Fruit fly (Drosophila melanogaster): ENCODE data around the gene daed.

Gene daed

DNA sequence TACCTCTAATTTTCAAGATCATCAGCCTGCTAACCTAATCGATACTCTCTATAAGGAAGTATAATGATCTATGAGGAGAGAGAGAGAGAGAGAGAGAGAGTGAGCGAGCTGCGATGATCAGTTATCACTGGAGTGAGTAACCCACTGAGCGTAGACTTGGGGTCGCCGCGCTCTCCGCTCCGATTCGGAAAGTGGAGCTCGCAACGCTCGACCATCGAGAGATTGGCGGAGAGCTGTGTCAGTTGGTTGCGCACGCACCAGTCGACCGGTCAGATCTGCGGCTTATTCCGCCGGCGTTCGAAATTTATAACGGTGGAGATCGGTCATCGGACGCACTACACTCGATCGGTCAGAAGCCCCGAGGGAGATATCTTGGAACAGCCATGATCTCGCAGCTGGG is 26.0 kb upstream of the daed start, which contains the start of gene CG4267 (continued):
- TF ChIP-seq CG3407 (GFP tag; optimal IDR thresholded peaks at IDR 0.05) (no peak), Deaf1 (tag; optimal IDR thresholded peaks at IDR 0.05) (peak; percentile 60), sna (GFP tag; IDR thresholded peaks at IDR 0.05; ENCODE audit: partially characterized antibody) (peak; percentile 50; the same call in 1 of the 2 replicates), mld (GFP tag; IDR thresholded peaks at IDR 0.05; ENCODE audit: partially characterized antibody) (no peak), B-H2 (GFP tag; optimal IDR thresholded peaks at IDR 0.05) (no peak), sob (GFP tag; IDR thresholded peaks at IDR 0.05) (0 out of 2 replicates have a peak, but pooled peaks have one; percentile 19), CG30431 (GFP tag; optimal IDR thresholded peaks at IDR 0.05) (no peak), zen2 (GFP tag; IDR thresholded peaks at IDR 0.05; ENCODE audit: partially characterized antibody) (peak; percentile 67; the same call in 2 of the 3 replicates), ash1 (GFP tag; optimal IDR thresholded peaks at IDR 0.05) (no peak), psq (GFP tag; optimal IDR thresholded peaks at IDR 0.05) (no peak), ara (GFP tag; IDR thresholded peaks at IDR 0.05) (no peak), chm (GFP tag; IDR thresholded peaks at IDR 0.05) (peak; percentile 60), Hey (tag; optimal IDR thresholded peaks at IDR 0.05) (no peak), gt (GFP tag; IDR thresholded peaks at IDR 0.05) (no peak), Dfd (GFP tag; optimal IDR thresholded peaks at IDR 0.05) (no peak), CG7372 (GFP tag; IDR thresholded peaks at IDR 0.05) (no peak), pnt (GFP tag; optimal IDR thresholded peaks at IDR 0.05) (no peak), CG4424 (GFP tag; optimal IDR thresholded peaks at IDR 0.05) (no peak), ci (GFP tag; IDR thresholded peaks at IDR 0.05) (peak; percentile 52; the same call in 1 of the 3 replicates), onecut (GFP tag; IDR thresholded peaks at IDR 0.05) (0 out of 2 replicates have a peak, but pooled peaks have one; percentile 9), Trl (optimal IDR thresholded peaks at IDR 0.05) (peak; percentile 90 to 93), Trl (GFP tag; optimal IDR thresholded peaks at IDR 0.05) (no peak), CG11247 (GFP tag; IDR thresholded peaks at IDR 0.05) (peak; percentile 6; the same call in 1 of the 2 replicates), gfzf (GFP tag; optimal IDR thresholded peaks at IDR 0.05) (no peak), so (GFP tag; IDR thresholded peaks at IDR 0.05) (peak; percentile 19; the same call in 1 of the 3 replicates), yki (optimal IDR thresholded peaks at IDR 0.05) (peak; percentile 87), lmd (GFP tag; IDR thresholded peaks at IDR 0.05) (0 out of 2 replicates have a peak, but pooled peaks have one; percentile 10), CG4854 (GFP tag; optimal IDR thresholded peaks at IDR 0.05) (no peak), pum (GFP tag; optimal IDR thresholded peaks at IDR 0.05) (no peak), pan (optimal IDR thresholded peaks at IDR 0.05) (no peak), pan (GFP tag; optimal IDR thresholded peaks at IDR 0.05 in 1 of 2, IDR thresholded peaks at IDR 0.05 in 1 of 2) (peak in 1 of 2 experiments; percentile 10), stwl (tag; optimal IDR thresholded peaks at IDR 0.05) (no peak), Dbx (GFP tag; IDR thresholded peaks at IDR 0.05) (peak; percentile 27; the same call in 1 of the 3 replicates), Doc3 (GFP tag; IDR thresholded peaks at IDR 0.05; ENCODE audit: partially characterized antibody) (peak; percentile 32; the same call in 1 of the 3 replicates), CG34224 (GFP tag; IDR thresholded peaks at IDR 0.05; ENCODE audit: partially characterized antibody) (peak; percentile 68), vvl (GFP tag; IDR thresholded peaks at IDR 0.05) (peak; percentile 40; the same call in 1 of the 2 replicates), Atf6 (GFP tag; IDR thresholded peaks at IDR 0.05) (no peak), Rfx (GFP tag; IDR thresholded peaks at IDR 0.05) (peak; percentile 32; the same call in 1 of the 2 replicates), luna (GFP tag; optimal IDR thresholded peaks at IDR 0.05) (no peak), zfh1 (GFP tag; IDR thresholded peaks at IDR 0.05) (0 out of 3 replicates have a peak, but pooled peaks have one; percentile 43), CG11456 (GFP tag; IDR thresholded peaks at IDR 0.05) (0 out of 3 replicates have a peak, but pooled peaks have one; percentile 35), CG32532 (GFP tag; IDR thresholded peaks at IDR 0.05) (peak; percentile 64; the same call in 1 of the 2 replicates), Ravus (GFP tag; IDR thresholded peaks at IDR 0.05) (no peak), CG8281 (tag; optimal IDR thresholded peaks at IDR 0.05) (no peak)
